Fruit fly (Drosophila melanogaster) Kc167 (cell line): ENCODE measurements around the gene CG33230.

Experiments
- Myc ChIP-seq: fragments of >200 bp; optimal IDR thresholded peaks from 2 replicates; lab custom pipeline; 2017; ENCODE audit warnings: missing external identifiers
- Sin3A ChIP-seq: fragments of >200 bp; optimal IDR thresholded peaks from 2 replicates; lab custom pipeline; 2018; ENCODE audit warnings: missing external identifiers
- h ChIP-seq: fragments of >200 bp; optimal IDR thresholded peaks from 3 replicates; lab custom pipeline; 2018; ENCODE audit warnings: missing external identifiers
- insv ChIP-seq: fragments of >200 bp; optimal IDR thresholded peaks from 3 replicates; lab custom pipeline; 2018; ENCODE audit warnings: missing external identifiers
- psq ChIP-seq: fragments of >200 bp; optimal IDR thresholded peaks from 2 replicates; lab custom pipeline; 2017; ENCODE audit warnings: missing external identifiers
- ttk ChIP-seq: sonication (Bioruptor generic); optimal IDR thresholded peaks from 2 replicates; lab custom pipeline; 2017; ENCODE audit warnings: missing external identifiers

DNA sequence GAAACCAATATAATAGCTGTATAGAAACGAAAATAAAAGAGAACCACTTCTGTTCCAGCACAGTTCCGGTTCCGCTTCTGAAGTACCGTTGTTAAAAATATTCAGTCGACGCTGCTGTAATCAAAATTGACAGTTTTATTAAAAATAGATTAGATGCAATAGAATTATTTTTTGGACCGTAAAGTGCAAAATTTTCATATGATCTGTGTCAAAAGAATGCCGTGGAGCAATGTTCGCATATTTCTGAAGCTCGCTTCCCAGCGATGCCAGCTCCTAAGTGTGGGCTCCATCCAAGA lies 15.4 kb upstream of the CG33230 start, which contains the start of the genes CG18170 and CG33791:
- TF ChIP-seq h (lab: Kevin White, UChicago) (no peak), Sin3A (lab: Kevin White, UChicago) (no peak), Myc (lab: Kevin White, UChicago) (no peak), psq (no peak), ttk (lab: Kevin White, UChicago) (no peak), insv (lab: Kevin White, UChicago) (no peak)
